Fruit fly (Drosophila melanogaster): Measurements from ENCODE around the gene Mes2.

dm6 chr3L:22987342-22987741 is 41.9 kb downstream of the Mes2 start, which contains the start of gene CG32457:
- no peak for TF ChIP-seq psq (optimal IDR thresholded peaks at IDR 0.05)
- TF ChIP-seq usp (GFP tag; optimal IDR thresholded peaks at IDR 0.05): no peak
- TF ChIP-seq pan (optimal IDR thresholded peaks at IDR 0.05): no peak
